Worm (Caenorhabditis elegans) whole organism, early embryonic: ENCODE measurements around the gene paml-1.

Experiments used
- B0310.2 ChIP-seq: sonication (generic microtip); optimal IDR thresholded peaks from 2 replicates; lab custom pipeline; 2016; ENCODE audit warnings: mild to moderate bottlenecking, missing genetic modification characterization, missing compliant biosample characterization
- F13C5.2 ChIP-seq: sonication (generic microtip); optimal IDR thresholded peaks from 2 replicates; lab custom pipeline; 2017; ENCODE audit warnings: mild to moderate bottlenecking, missing genetic modification characterization, inconsistent platforms, missing compliant biosample characterization
- aly-1 ChIP-seq: sonication (generic microtip); optimal IDR thresholded peaks from 2 replicates; lab custom pipeline; 2016; ENCODE audit warnings: missing genetic modification characterization, missing compliant biosample characterization
- ama-1 ChIP-seq: fragments of 150-350 bp; optimal IDR thresholded peaks from 2 replicates; lab custom pipeline; 2014
- ceh-13 ChIP-seq: fragments of 200-800 bp; sonication (Bioruptor generic); optimal IDR thresholded peaks from 2 replicates; lab custom pipeline; 2018; ENCODE audit warnings: mild to moderate bottlenecking, missing genetic modification characterization, missing compliant biosample characterization
- ceh-36 ChIP-seq: sonication (generic microtip); optimal IDR thresholded peaks from 2 replicates; lab custom pipeline; 2016; ENCODE audit warnings: missing genetic modification characterization, inconsistent platforms, missing compliant biosample characterization
- ets-7 ChIP-seq: sonication (generic microtip); optimal IDR thresholded peaks from 2 replicates; lab custom pipeline; 2016; ENCODE audit warnings: missing genotype, missing genetic modification characterization, missing compliant biosample characterization
- flt-1 ChIP-seq: fragments of 200-800 bp; sonication (Bioruptor generic); IDR thresholded peaks from 2 replicates; pipeline ENCODE4 v1.3.6; 2022; ENCODE audit warnings: missing genetic modification characterization, missing compliant biosample characterization
- hmbx-1 ChIP-seq: sonication (generic microtip); optimal IDR thresholded peaks from 2 replicates; lab custom pipeline; 2016; ENCODE audit warnings: mild to moderate bottlenecking, missing genetic modification characterization, missing compliant biosample characterization
- hmg-4 ChIP-seq: fragments of 200-800 bp; sonication (Bioruptor generic); optimal IDR thresholded peaks from 2 replicates; lab custom pipeline; 2018; ENCODE audit warnings: mild to moderate bottlenecking, missing genetic modification characterization, missing compliant biosample characterization
- hnd-1 ChIP-seq: sonication (generic microtip); optimal IDR thresholded peaks from 2 replicates; lab custom pipeline; 2016; ENCODE audit warnings: missing genetic modification characterization, missing compliant biosample characterization
- pes-1 ChIP-seq: fragments of 200-800 bp; sonication (Bioruptor generic); IDR thresholded peaks from 2 replicates; pipeline ENCODE4 v1.3.6; 2022; ENCODE audit warnings: missing genetic modification reagents, missing genetic modification characterization, missing compliant biosample characterization
- scrt-1 ChIP-seq: fragments of 200-800 bp; sonication (Bioruptor generic); IDR thresholded peaks from 2 replicates; pipeline ENCODE4 v1.3.6; 2022; ENCODE audit warnings: missing genetic modification characterization, missing compliant biosample characterization
- sea-1 ChIP-seq: fragments of 200-800 bp; sonication (Bioruptor generic); conservative IDR thresholded peaks from 2 replicates; pipeline ENCODE4 v1.3.6; 2022; ENCODE audit warnings: missing genetic modification characterization, missing compliant biosample characterization
- tbx-11 ChIP-seq: fragments of 200-800 bp; sonication (Bioruptor generic); IDR thresholded peaks from 2 replicates; pipeline ENCODE4 v1.3.6; 2022; ENCODE audit warnings: missing genetic modification characterization, missing compliant biosample characterization
- tbx-37 ChIP-seq: fragments of 200-800 bp; sonication (Bioruptor generic); conservative IDR thresholded peaks from 2 replicates; pipeline ENCODE4 v1.3.6; 2022; ENCODE audit warnings: missing genetic modification reagents, missing genetic modification characterization, missing compliant biosample characterization
- tra-4 ChIP-seq: sonication (generic microtip); optimal IDR thresholded peaks from 2 replicates; lab custom pipeline; 2017; ENCODE audit warnings: missing genetic modification characterization, missing compliant biosample characterization

paml-1 gene

ce11 chrIII:10218587-10218986 lies 15.3 kb downstream of the paml-1 start, which contains the start of the genes rde-4 and cox-14:
rde-4 (minus strand) TSS chrIII:10218646.
cox-14 (plus strand) TSS chrIII:10218942.
- TF ChIP-seq aly-1 (tag; lab: Kevin White, UChicago) (no peak), tbx-11 (GFP tag; lab: Robert Waterston, UW) (no peak), sea-1 (GFP tag; lab: Robert Waterston, UW) (no peak), ama-1 (lab: Kevin White, UChicago) (no peak), tra-4 (tag; lab: Kevin White, UChicago) (no peak), tbx-37 (GFP tag; lab: Robert Waterston, UW) (no peak), hnd-1 (tag; lab: Kevin White, UChicago) (no peak), hmg-4 (GFP tag; lab: Kevin White, UChicago) (no peak), ceh-13 (GFP tag; lab: Kevin White, UChicago) (no peak), F13C5.2 (tag; lab: Kevin White, UChicago) (no peak), ceh-36 (tag; lab: Kevin White, UChicago) (no peak), pes-1 (GFP tag; lab: Robert Waterston, UW) (no peak), scrt-1 (GFP tag; lab: Robert Waterston, UW) (no peak), ets-7 (tag; lab: Kevin White, UChicago) (no peak), flt-1 (GFP tag; lab: Robert Waterston, UW) (no peak), B0310.2 (no peak), hmbx-1 (no peak)

- peak; percentile 28 for TF ChIP-seq aly-1 (tag; lab: Kevin White, UChicago)
- TF ChIP-seq hnd-1 (tag; lab: Kevin White, UChicago): no peak
These were observed 17.1 kb downstream of the paml-1 start, which contains the start of gene cts-1 for ce11 chrIII:10216585-10217278. cts-1 (minus strand) TSS chrIII:10216635.

- TF ChIP-seq tra-4 (tag; lab: Kevin White, UChicago) (no peak), hmbx-1 (no peak), scrt-1 (GFP tag; lab: Robert Waterston, UW) (no peak)
These were observed 18.0 kb downstream of the paml-1 start for ce11 chrIII:10215882-10216281.

- TF ChIP-seq tbx-37 (GFP tag; lab: Robert Waterston, UW) (no peak), pes-1 (GFP tag; lab: Robert Waterston, UW) (no peak), B0310.2 (no peak), ama-1 (lab: Kevin White, UChicago) (peak; percentile 20), flt-1 (GFP tag; lab: Robert Waterston, UW) (no peak), F13C5.2 (tag; lab: Kevin White, UChicago) (no peak), sea-1 (GFP tag; lab: Robert Waterston, UW) (no peak)
These were observed 19.3 kb downstream of the paml-1 start for ce11 chrIII:10214540-10214979.

- no peak for TF ChIP-seq flt-1 (GFP tag; lab: Robert Waterston, UW)
- TF ChIP-seq ama-1 (lab: Kevin White, UChicago): no peak
- no peak for TF ChIP-seq F13C5.2 (tag; lab: Kevin White, UChicago)
- no peak for TF ChIP-seq hmbx-1
- no peak for TF ChIP-seq ceh-13 (GFP tag; lab: Kevin White, UChicago)
- TF ChIP-seq sea-1 (GFP tag; lab: Robert Waterston, UW): no peak
- no peak for TF ChIP-seq ets-7 (tag; lab: Kevin White, UChicago)
- no peak for TF ChIP-seq tbx-37 (GFP tag; lab: Robert Waterston, UW)
- TF ChIP-seq hnd-1 (tag; lab: Kevin White, UChicago): no peak
- TF ChIP-seq B0310.2: no peak
These were observed 21.9 kb downstream of the paml-1 start, which contains the start of the genes blos-1 and best-18 for ce11 chrIII:10211889-10212494. blos-1 (minus strand) TSS chrIII:10211946. best-18 (plus strand) TSS chrIII:10212396.

ce11 chrIII:10209703-10210102 lies 24.2 kb downstream of the paml-1 start, which contains the start of gene T20G5.9:
T20G5.9 (plus strand) TSS chrIII:10209840.
- no peak for TF ChIP-seq ceh-36 (tag; lab: Kevin White, UChicago)
- TF ChIP-seq flt-1 (GFP tag; lab: Robert Waterston, UW): no peak
- TF ChIP-seq F13C5.2 (tag; lab: Kevin White, UChicago): no peak
- TF ChIP-seq tra-4 (tag; lab: Kevin White, UChicago): no peak
- TF ChIP-seq ama-1 (lab: Kevin White, UChicago): peak; percentile 62
- no peak for TF ChIP-seq pes-1 (GFP tag; lab: Robert Waterston, UW)

ce11 chrIII:10206352-10206751 lies 27.5 kb downstream of the paml-1 start:
- TF ChIP-seq pes-1 (GFP tag; lab: Robert Waterston, UW) (no peak), tbx-37 (GFP tag; lab: Robert Waterston, UW) (no peak), hmg-4 (GFP tag; lab: Kevin White, UChicago) (no peak), B0310.2 (no peak), tbx-11 (GFP tag; lab: Robert Waterston, UW) (no peak), F13C5.2 (tag; lab: Kevin White, UChicago) (no peak), ceh-36 (tag; lab: Kevin White, UChicago) (no peak), aly-1 (tag; lab: Kevin White, UChicago) (no peak), hnd-1 (tag; lab: Kevin White, UChicago) (no peak), scrt-1 (GFP tag; lab: Robert Waterston, UW) (no peak), tra-4 (tag; lab: Kevin White, UChicago) (no peak), sea-1 (GFP tag; lab: Robert Waterston, UW) (no peak), ceh-13 (GFP tag; lab: Kevin White, UChicago) (no peak), hmbx-1 (no peak), ama-1 (lab: Kevin White, UChicago) (no peak), flt-1 (GFP tag; lab: Robert Waterston, UW) (no peak), ets-7 (tag; lab: Kevin White, UChicago) (no peak)
